Worm (Caenorhabditis elegans): ENCODE results near the gene K02E2.6.

K02E2.6 gene

DNA sequence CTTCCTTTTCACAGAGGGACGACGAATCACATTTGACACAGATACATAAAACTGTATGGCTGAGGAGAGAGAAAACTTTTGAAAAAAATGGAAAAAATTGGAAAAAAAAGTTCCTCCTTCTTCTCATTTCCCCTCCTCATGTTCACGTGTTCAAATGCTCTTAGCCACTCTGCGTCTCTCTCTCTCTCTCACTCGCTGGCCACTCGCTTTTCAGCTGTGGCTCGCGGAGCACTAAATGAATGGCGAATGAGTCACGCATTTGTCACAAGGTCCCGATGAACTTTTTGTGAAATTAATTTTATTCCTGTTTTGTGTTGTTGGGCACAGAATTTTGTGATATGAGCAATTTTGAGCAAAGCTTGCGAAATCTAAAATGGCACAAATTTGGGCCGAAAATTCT is 37.4 kb downstream of the K02E2.6 start (continued):
- no peak for TF ChIP-seq lir-3 (tag; optimal IDR thresholded peaks at IDR 0.05)
- no peak for TF ChIP-seq arid-1 (GFP tag; conservative IDR thresholded peaks at IDR 0.05)
- TF ChIP-seq ceh-28 (tag; optimal IDR thresholded peaks at IDR 0.05) = no peak
- no peak for TF ChIP-seq snpc-1.2 (GFP tag; IDR thresholded peaks at IDR 0.05)
- no peak for TF ChIP-seq gei-8 (GFP tag; optimal IDR thresholded peaks at IDR 0.05)
- no peak for TF ChIP-seq duxl-1 (tag; optimal IDR thresholded peaks at IDR 0.05; ENCODE audit: poor library complexity)
- TF ChIP-seq mep-1 (tag; optimal IDR thresholded peaks at IDR 0.05) = peak; percentile 65
- TF ChIP-seq daf-16 (GFP tag; optimal IDR thresholded peaks at IDR 0.05) = no peak
- TF ChIP-seq daf-16 (tag; optimal IDR thresholded peaks at IDR 0.05) = peak; percentile 10
- TF ChIP-seq lin-29 (GFP tag; IDR thresholded peaks at IDR 0.05) = no peak
- no peak for TF ChIP-seq F10B5.3 (tag; optimal IDR thresholded peaks at IDR 0.05)
- no peak for TF ChIP-seq ceh-32 (tag; optimal IDR thresholded peaks at IDR 0.05; ENCODE audit: poor library complexity)
- no peak for TF ChIP-seq unc-39 (tag; optimal IDR thresholded peaks at IDR 0.05)
- no peak for TF ChIP-seq nhr-77 (tag; optimal IDR thresholded peaks at IDR 0.05)
- no peak for TF ChIP-seq skn-1 (tag; optimal IDR thresholded peaks at IDR 0.05)
- TF ChIP-seq Y75B8A.6 (GFP tag; IDR thresholded peaks at IDR 0.05) = no peak
- peak; percentile 44 for TF ChIP-seq aha-1 (tag)
- no peak for TF ChIP-seq saeg-2 (GFP tag; IDR thresholded peaks at IDR 0.05)
- TF ChIP-seq zfp-2 (tag; optimal IDR thresholded peaks at IDR 0.05) = no peak
- TF ChIP-seq F49E8.2 (tag; optimal IDR thresholded peaks at IDR 0.05; ENCODE audit: borderline replicate concordance) = no peak
- TF ChIP-seq unc-62 (GFP tag; optimal IDR thresholded peaks at IDR 0.05 in 1 of 2) = no peak
- no peak for TF ChIP-seq unc-62 (tag; optimal IDR thresholded peaks at IDR 0.05)
- no peak for TF ChIP-seq tag-97 (GFP tag; IDR thresholded peaks at IDR 0.05)
- TF ChIP-seq set-16 (GFP tag; IDR thresholded peaks at IDR 0.05) = peak; percentile 31; the same call in 1 of the 2 replicates
- TF ChIP-seq dmd-6 (GFP tag; IDR thresholded peaks at IDR 0.05) = peak; percentile 48
- no peak for TF ChIP-seq pqm-1 (tag; optimal IDR thresholded peaks at IDR 0.05)
- TF ChIP-seq Y105C5A.15 (GFP tag; IDR thresholded peaks at IDR 0.05) = no peak
- no peak for TF ChIP-seq D1046.2 (GFP tag; IDR thresholded peaks at IDR 0.05)
- TF ChIP-seq snpc-4 (tag; optimal IDR thresholded peaks at IDR 0.05) = no peak
- no peak for TF ChIP-seq madf-9 (GFP tag; conservative IDR thresholded peaks at IDR 0.05)
- TF ChIP-seq nhr-102 (tag; optimal IDR thresholded peaks at IDR 0.05) = no peak
- no peak for TF ChIP-seq ceh-44 (GFP tag; IDR thresholded peaks at IDR 0.05)
- TF ChIP-seq jun-1 (tag; optimal IDR thresholded peaks at IDR 0.05) = no peak
- TF ChIP-seq ceh-82 (tag; optimal IDR thresholded peaks at IDR 0.05) = no peak
- TF ChIP-seq sdz-12 (GFP tag; optimal IDR thresholded peaks at IDR 0.05) = no peak
- TF ChIP-seq ZK337.2 (GFP tag; IDR thresholded peaks at IDR 0.05) = no peak
- TF ChIP-seq nhr-10 (tag; optimal IDR thresholded peaks at IDR 0.05) = no peak
- no peak for TF ChIP-seq Y48G9A.11 (GFP tag; IDR thresholded peaks at IDR 0.05)
- TF ChIP-seq mes-2 (tag; optimal IDR thresholded peaks at IDR 0.05; ENCODE audit: poor library complexity, severe bottlenecking) = peak; percentile 0
- no peak for TF ChIP-seq ces-1 (GFP tag; optimal IDR thresholded peaks at IDR 0.05)
- TF ChIP-seq lin-15B (tag; optimal IDR thresholded peaks at IDR 0.05) = no peak
- no peak for TF ChIP-seq lin-39 (tag; optimal IDR thresholded peaks at IDR 0.05)
- TF ChIP-seq daf-12 (tag; optimal IDR thresholded peaks at IDR 0.05) = no peak
- TF ChIP-seq madf-5 (GFP tag; IDR thresholded peaks at IDR 0.05) = no peak
- no peak for TF ChIP-seq nhr-25 (tag; optimal IDR thresholded peaks at IDR 0.05; ENCODE audit: borderline replicate concordance, insufficient read depth)
- peak; percentile 27 for TF ChIP-seq F37D6.2 (tag; optimal IDR thresholded peaks at IDR 0.05)
- TF ChIP-seq lsy-2 (tag; optimal IDR thresholded peaks at IDR 0.05) = peak in 1 of 2 experiments; percentile 73
- no peak for TF ChIP-seq dmd-9 (GFP tag; IDR thresholded peaks at IDR 0.05)
- no peak for TF ChIP-seq egl-43 (GFP tag; IDR thresholded peaks at IDR 0.05)
- no peak for TF ChIP-seq Y5F2A.4 (GFP tag; optimal IDR thresholded peaks at IDR 0.05)
- no peak for TF ChIP-seq zag-1 (tag; optimal IDR thresholded peaks at IDR 0.05)
- no peak for TF ChIP-seq fos-1 (tag; optimal IDR thresholded peaks at IDR 0.05)
- no peak for TF ChIP-seq T20F7.1 (GFP tag; optimal IDR thresholded peaks at IDR 0.05)
